Worm (Caenorhabditis elegans) whole organism, L2 larva: ENCODE data around the gene dod-3.

ENCODE experiments used
- C34F6.9 ChIP-seq: fragments of 150-350 bp; optimal IDR thresholded peaks from 2 replicates; lab custom pipeline; 2014; ENCODE audit warnings: missing biosample characterization, missing genetic modification characterization
- F13H6.1 ChIP-seq: sonication (generic microtip); optimal IDR thresholded peaks from 2 replicates; lab custom pipeline; 2016; ENCODE audit warnings: missing genetic modification characterization, missing compliant biosample characterization
- ZK546.5 ChIP-seq: sonication (generic microtip); optimal IDR thresholded peaks from 2 replicates; lab custom pipeline; 2017; ENCODE audit warnings: missing biosample characterization, missing genetic modification characterization
- aly-2 ChIP-seq: fragments of 150-350 bp; optimal IDR thresholded peaks from 2 replicates; lab custom pipeline; 2014; ENCODE audit warnings: missing biosample characterization, missing genetic modification characterization
- ama-1 ChIP-seq: fragments of 150-350 bp; optimal IDR thresholded peaks from 2 replicates; lab custom pipeline; 2018; ENCODE audit warnings: inconsistent platforms
- ceh-16 ChIP-seq: fragments of 150-350 bp; optimal IDR thresholded peaks from 2 replicates; lab custom pipeline; 2014; ENCODE audit warnings: missing biosample characterization, missing genetic modification characterization
- ceh-82 ChIP-seq: fragments of 150-350 bp; optimal IDR thresholded peaks from 2 replicates; lab custom pipeline; 2014; ENCODE audit warnings: missing biosample characterization, missing genetic modification characterization
- crh-2 ChIP-seq: sonication (generic microtip); optimal IDR thresholded peaks from 2 replicates; lab custom pipeline; 2017; ENCODE audit warnings: missing biosample characterization, missing genetic modification characterization
- dmd-4 ChIP-seq: sonication (generic microtip); optimal IDR thresholded peaks from 2 replicates; lab custom pipeline; 2017; ENCODE audit warnings: missing biosample characterization, missing genetic modification characterization
- egl-27 ChIP-seq: sonication (generic microtip); optimal IDR thresholded peaks from 3 replicates; lab custom pipeline; 2017; ENCODE audit warnings: missing biosample characterization, missing genetic modification reagents, missing genetic modification characterization
- elt-1 ChIP-seq: fragments of 150-350 bp; optimal IDR thresholded peaks from 2 replicates; lab custom pipeline; 2014; ENCODE audit warnings: missing biosample characterization, missing genetic modification characterization
- elt-3 ChIP-seq: sonication (generic microtip); optimal IDR thresholded peaks from 2 replicates; lab custom pipeline; 2017; ENCODE audit warnings: missing biosample characterization, missing genetic modification characterization
- lin-11 ChIP-seq: fragments of 150-350 bp; sonication (generic microtip); optimal IDR thresholded peaks from 2 replicates; lab custom pipeline; 2014; ENCODE audit warnings: missing biosample characterization, missing genetic modification characterization, inconsistent platforms, mixed read lengths
- lin-13 ChIP-seq: fragments of 150-350 bp; optimal IDR thresholded peaks from 2 replicates; lab custom pipeline; 2014; ENCODE audit warnings: missing biosample characterization, missing genetic modification reagents, missing genetic modification characterization
- lin-39 ChIP-seq: fragments of 150-350 bp; optimal IDR thresholded peaks from 2 replicates; lab custom pipeline; 2014; ENCODE audit warnings: missing biosample characterization, missing genetic modification reagents, missing genetic modification characterization
- mab-5 ChIP-seq: fragments of 150-350 bp; optimal IDR thresholded peaks from 2 replicates; lab custom pipeline; 2014; ENCODE audit warnings: missing biosample characterization, missing genetic modification characterization
- mbf-1 ChIP-seq: sonication (generic microtip); optimal IDR thresholded peaks from 2 replicates; lab custom pipeline; 2017; ENCODE audit warnings: missing biosample characterization, missing genetic modification characterization
- nhr-10 ChIP-seq: sonication (generic microtip); optimal IDR thresholded peaks from 2 replicates; lab custom pipeline; 2017; ENCODE audit warnings: missing biosample characterization, missing genetic modification characterization
- nhr-11 ChIP-seq: fragments of 150-350 bp; optimal IDR thresholded peaks from 2 replicates; lab custom pipeline; 2014; ENCODE audit warnings: missing biosample characterization, missing genetic modification characterization
- nhr-129 ChIP-seq: fragments of 150-350 bp; optimal IDR thresholded peaks from 2 replicates; lab custom pipeline; 2014; ENCODE audit warnings: missing biosample characterization, missing genetic modification characterization
- nhr-21 ChIP-seq: fragments of 150-350 bp; optimal IDR thresholded peaks from 2 replicates; lab custom pipeline; 2014; ENCODE audit warnings: missing biosample characterization, missing genetic modification characterization
- nhr-77 ChIP-seq: fragments of 150-350 bp; optimal IDR thresholded peaks from 2 replicates; lab custom pipeline; 2014; ENCODE audit warnings: missing biosample characterization, missing genetic modification characterization
- peb-1 ChIP-seq: fragments of 150-350 bp; optimal IDR thresholded peaks from 2 replicates; lab custom pipeline; 2014; ENCODE audit warnings: missing biosample characterization, missing genetic modification characterization
- skn-1 ChIP-seq: sonication (generic microtip); optimal IDR thresholded peaks from 2 replicates; lab custom pipeline; 2017; ENCODE audit warnings: missing biosample characterization, missing genetic modification characterization
- sma-3 ChIP-seq: sonication (generic microtip); optimal IDR thresholded peaks from 2 replicates; lab custom pipeline; 2016; ENCODE audit warnings: missing genetic modification reagents, missing genetic modification characterization, missing compliant biosample characterization
- sma-9 ChIP-seq, 2 experiments: fragments of 150-350 bp in 1 of 2; sonication (generic microtip) in 1 of 2; optimal IDR thresholded peaks; 2 replicates each; lab custom pipeline; 2014 to 2016; ENCODE audit warnings: missing genetic modification characterization in 2 of 2, mild to moderate bottlenecking in 1 of 2, missing biosample characterization in 1 of 2, missing compliant biosample characterization in 1 of 2, missing genetic modification reagents in 1 of 2, moderate library complexity in 1 of 2
- snpc-4 ChIP-seq: fragments of 150-350 bp; optimal IDR thresholded peaks from 2 replicates; lab custom pipeline; 2014; ENCODE audit warnings: missing biosample characterization, missing genetic modification characterization
- unc-39 ChIP-seq: fragments of 150-350 bp; optimal IDR thresholded peaks from 2 replicates; lab custom pipeline; 2014; ENCODE audit warnings: missing biosample characterization, missing genetic modification characterization
- unc-55 ChIP-seq: fragments of 150-350 bp; sonication (generic microtip); optimal IDR thresholded peaks from 3 replicates; lab custom pipeline; 2014; ENCODE audit warnings: missing biosample characterization, missing genetic modification reagents, missing genetic modification characterization
- unc-62 ChIP-seq: fragments of 150-350 bp; optimal IDR thresholded peaks from 2 replicates; lab custom pipeline; 2014; ENCODE audit warnings: missing biosample characterization, missing genetic modification reagents, missing genetic modification characterization
- zag-1 ChIP-seq: fragments of 150-350 bp; optimal IDR thresholded peaks from 2 replicates; lab custom pipeline; 2014; ENCODE audit warnings: missing biosample characterization, missing genetic modification characterization
- ztf-1 ChIP-seq: fragments of 200-800 bp; sonication (Bioruptor generic); conservative IDR thresholded peaks from 2 replicates; pipeline ENCODE4 v1.3.6; 2022; ENCODE audit warnings: missing genetic modification characterization, missing compliant biosample characterization
- ztf-11 ChIP-seq: sonication (generic microtip); optimal IDR thresholded peaks from 2 replicates; lab custom pipeline; 2017; ENCODE audit warnings: missing biosample characterization, missing genetic modification characterization
- ztf-4 ChIP-seq: fragments of 150-350 bp; optimal IDR thresholded peaks from 2 replicates; lab custom pipeline; 2014; ENCODE audit warnings: missing biosample characterization, missing genetic modification characterization

Gene dod-3

ce11 chrV:2730784-2731480, at the start of gene dod-3:
Gene dod-3, minus strand, starts transcription at chrV:2731098.
- TF ChIP-seq elt-1 = no peak
- TF ChIP-seq F13H6.1 (tag; lab: Kevin White, UChicago) = peak; percentile 57
- TF ChIP-seq egl-27 (tag; lab: Kevin White, UChicago) = no peak

DNA sequence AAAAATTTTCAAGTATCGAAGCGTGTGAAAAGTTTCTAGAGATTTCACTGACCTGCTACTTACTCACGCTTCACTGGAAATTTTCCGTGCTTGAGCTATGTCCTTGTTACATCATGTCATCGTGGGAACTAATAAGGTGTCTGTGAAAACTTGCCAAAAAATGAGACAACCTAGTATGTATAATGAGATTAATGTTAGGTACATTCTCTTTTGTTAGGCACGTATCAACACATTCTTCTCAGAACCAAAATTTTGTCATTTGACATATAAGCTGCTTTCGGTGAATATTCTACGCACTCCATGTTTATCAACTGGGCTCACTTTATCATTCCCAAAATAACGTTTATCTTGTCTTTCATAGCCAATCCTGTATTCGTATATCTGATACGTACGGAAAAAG, 43.1 kb upstream of the dod-3 start, which contains the start of gene srj-18:
Gene srj-18 (plus strand): TSS at position 301 of the 400 bp plus-strand sequence.
- no peak for TF ChIP-seq ceh-16 (tag; lab: Kevin White, UChicago)
- TF ChIP-seq F13H6.1 (tag; lab: Kevin White, UChicago) = no peak
- TF ChIP-seq ztf-1 (GFP tag; lab: Robert Waterston, UW) = no peak
- TF ChIP-seq nhr-77 (tag; lab: Kevin White, UChicago) = no peak
- no peak for TF ChIP-seq ceh-82 (tag; lab: Kevin White, UChicago)
- TF ChIP-seq elt-1 = no peak
- TF ChIP-seq skn-1 (tag; lab: Kevin White, UChicago) = no peak
- TF ChIP-seq zag-1 (tag; lab: Kevin White, UChicago) = no peak
- no peak for TF ChIP-seq dmd-4
- no peak for TF ChIP-seq snpc-4 (tag; lab: Kevin White, UChicago)
- TF ChIP-seq mbf-1 (tag; lab: Kevin White, UChicago) = no peak
- TF ChIP-seq lin-39 (tag; lab: Kevin White, UChicago) = no peak
- TF ChIP-seq C34F6.9 (tag; lab: Kevin White, UChicago) = no peak
- TF ChIP-seq unc-55 (GFP tag; lab: Kevin White, UChicago) = no peak
- no peak for TF ChIP-seq lin-11
- no peak for TF ChIP-seq aly-2 (tag; lab: Kevin White, UChicago)
- no peak for TF ChIP-seq nhr-21
- TF ChIP-seq elt-3 (tag; lab: Kevin White, UChicago) = no peak
- no peak for TF ChIP-seq nhr-11 (tag; lab: Kevin White, UChicago)
- TF ChIP-seq ama-1 (lab: Kevin White, UChicago) = no peak

DNA sequence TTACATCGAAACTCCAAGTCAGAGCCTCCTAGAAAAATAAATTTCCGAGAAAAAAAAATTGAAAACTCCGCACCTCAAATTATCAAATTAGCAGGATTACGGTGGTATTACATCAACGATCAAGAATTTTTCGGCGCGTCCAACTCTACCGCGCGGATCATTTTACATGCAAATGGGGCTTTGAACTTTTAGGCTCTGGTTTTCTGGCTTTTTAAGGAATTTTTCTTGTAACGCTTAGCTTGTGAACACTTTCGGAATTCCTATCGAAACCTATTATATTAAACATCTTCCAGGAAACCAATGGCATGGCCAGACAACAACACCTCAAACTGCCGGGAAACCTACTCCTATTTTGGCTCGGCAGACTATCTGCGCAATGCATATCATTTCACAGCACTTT, 40.7 kb upstream of the dod-3 start, which contains the start of gene srh-56:
Gene srh-56 (plus strand): TSS at position 301 of the 400 bp plus-strand sequence.
- TF ChIP-seq peb-1 (no peak), ZK546.5 (tag; lab: Kevin White, UChicago) (no peak), F13H6.1 (tag; lab: Kevin White, UChicago) (no peak)

ce11 chrV:2769754-2770153, 38.9 kb upstream of the dod-3 start, which contains the start of gene dhs-15:
Gene dhs-15, minus strand, starts transcription at chrV:2769854.
- TF ChIP-seq unc-62 = no peak
- no peak for TF ChIP-seq elt-3 (tag; lab: Kevin White, UChicago)

DNA sequence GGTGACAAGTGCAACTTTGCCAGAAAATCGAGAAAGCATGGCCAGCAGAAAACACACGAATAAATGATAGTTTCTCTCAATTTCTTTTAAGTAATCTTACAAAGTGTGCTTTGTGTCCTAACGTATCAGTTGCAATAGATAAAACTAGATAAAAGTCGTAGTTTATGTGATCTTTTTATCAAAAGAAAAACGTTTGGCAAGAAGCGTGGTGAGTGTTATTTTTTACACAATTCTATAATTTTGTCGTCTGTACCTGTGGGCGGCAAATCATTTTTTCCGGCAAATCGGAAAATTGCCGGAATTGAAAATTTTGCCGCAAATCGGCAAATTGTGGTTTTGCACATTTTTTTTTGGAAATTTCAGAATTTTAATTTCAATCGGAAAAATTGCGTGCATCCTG, 36.6 kb upstream of the dod-3 start, which contains the start of gene R05D8.9:
Gene R05D8.9 (minus strand): TSS at position 101 of the 400 bp plus-strand sequence.
- TF ChIP-seq nhr-21 (no peak), ceh-82 (tag; lab: Kevin White, UChicago) (no peak), nhr-11 (tag; lab: Kevin White, UChicago) (no peak), ztf-4 (tag; lab: Kevin White, UChicago) (no peak), sma-3 (GFP tag; lab: Kevin White, UChicago) (no peak), skn-1 (tag; lab: Kevin White, UChicago) (no peak), nhr-129 (tag; lab: Kevin White, UChicago) (no peak), ceh-16 (tag; lab: Kevin White, UChicago) (no peak), crh-2 (tag; lab: Kevin White, UChicago) (no peak), C34F6.9 (tag; lab: Kevin White, UChicago) (no peak), peb-1 (no peak), ztf-11 (tag; lab: Kevin White, UChicago) (no peak), sma-9 (GFP tag; optimal IDR thresholded peaks at IDR 0.05; lab: Kevin White, UChicago) (no peak), sma-9 (tag; optimal IDR thresholded peaks at IDR 0.05; lab: Kevin White, UChicago) (no peak), nhr-77 (tag; lab: Kevin White, UChicago) (no peak), nhr-10 (tag; lab: Kevin White, UChicago) (no peak), mbf-1 (tag; lab: Kevin White, UChicago) (no peak), aly-2 (tag; lab: Kevin White, UChicago) (no peak), unc-39 (tag; lab: Kevin White, UChicago) (no peak), mab-5 (tag; lab: Kevin White, UChicago) (no peak), lin-13 (GFP tag; lab: Kevin White, UChicago) (no peak)
